Fruit fly (Drosophila melanogaster) whole organism, prepupa: ENCODE results near the gene Drsl6.

Experiments
- Blimp-1 ChIP-seq: fragments of 200-800 bp; sonication (Bioruptor generic); optimal IDR thresholded peaks from 3 replicates; lab custom pipeline; 2017; ENCODE audit warnings: missing biosample characterization, missing genetic modification characterization, mild to moderate bottlenecking, moderate library complexity, missing genetic modification reagents
- CG11762 ChIP-seq: fragments of 200-800 bp; sonication (Bioruptor generic); optimal IDR thresholded peaks from 3 replicates; lab custom pipeline; 2016; ENCODE audit warnings: missing biosample characterization, missing genetic modification characterization; ENCODE audit not compliant: insufficient read depth
- CG3032 ChIP-seq: fragments of 200-800 bp; optimal IDR thresholded peaks from 2 replicates; lab custom pipeline; 2019; ENCODE audit warnings: missing biosample characterization, mild to moderate bottlenecking, missing genetic modification characterization, moderate library complexity
- CG31627 ChIP-seq: fragments of 200-800 bp; sonication (Bioruptor generic); optimal IDR thresholded peaks from 3 replicates; lab custom pipeline; 2016; ENCODE audit warnings: missing biosample characterization, missing genetic modification characterization
- CG3919 ChIP-seq: fragments of 200-800 bp; sonication (Bioruptor generic); optimal IDR thresholded peaks from 3 replicates; lab custom pipeline; 2016; ENCODE audit warnings: missing biosample characterization, missing genetic modification characterization
- CG4318 ChIP-seq: fragments of 200-800 bp; sonication (Bioruptor generic); optimal IDR thresholded peaks from 3 replicates; lab custom pipeline; 2017; ENCODE audit warnings: missing biosample characterization, mild to moderate bottlenecking, missing genetic modification characterization
- CG6276 ChIP-seq: fragments of 200-800 bp; sonication (Bioruptor generic); optimal IDR thresholded peaks from 2 replicates; lab custom pipeline; 2017; ENCODE audit warnings: missing biosample characterization, mild to moderate bottlenecking, missing genetic modification characterization
- CG7368 ChIP-seq: fragments of 200-800 bp; sonication (Bioruptor generic); optimal IDR thresholded peaks from 3 replicates; lab custom pipeline; 2016; ENCODE audit warnings: missing biosample characterization, missing genetic modification characterization
- CG8119 ChIP-seq: fragments of 200-800 bp; sonication (Bioruptor generic); IDR thresholded peaks from 3 replicates; pipeline ENCODE4 v1.3.6; 2022; ENCODE audit warnings: missing biosample characterization, missing genetic modification characterization
- CG8319 ChIP-seq: fragments of 200-800 bp; sonication (Bioruptor generic); optimal IDR thresholded peaks from 3 replicates; lab custom pipeline; 2016; ENCODE audit warnings: missing biosample characterization, missing genetic modification characterization
- CG8632 ChIP-seq: fragments of 200-800 bp; sonication (Bioruptor generic); optimal IDR thresholded peaks from 3 replicates; lab custom pipeline; 2016; ENCODE audit warnings: missing biosample characterization, missing genetic modification characterization
- Eip75B ChIP-seq: fragments of 200-800 bp; sonication (Bioruptor generic); optimal IDR thresholded peaks from 3 replicates; lab custom pipeline; 2016; ENCODE audit warnings: missing biosample characterization, missing genetic modification characterization
- Eip78C ChIP-seq: fragments of 200-800 bp; sonication (Bioruptor generic); peaks from one replicate; lab custom pipeline; 2016; ENCODE audit warnings: missing biosample characterization, missing genetic modification characterization
- Ets21C ChIP-seq: fragments of 200-800 bp; sonication (Bioruptor generic); optimal IDR thresholded peaks from 3 replicates; lab custom pipeline; 2016; ENCODE audit warnings: missing biosample characterization, missing genetic modification characterization
- Gug ChIP-seq: fragments of 200-800 bp; sonication (Bioruptor generic); IDR thresholded peaks from 2 replicates; pipeline ENCODE4 v1.3.6; 2022; ENCODE audit warnings: missing biosample characterization, missing genetic modification characterization
- Hr39 ChIP-seq: fragments of 200-800 bp; sonication (Bioruptor generic); optimal IDR thresholded peaks from 2 replicates; lab custom pipeline; 2016; ENCODE audit warnings: missing biosample characterization, missing genetic modification characterization
- Hr4 ChIP-seq: fragments of 200-800 bp; sonication (Bioruptor generic); optimal IDR thresholded peaks from 3 replicates; lab custom pipeline; 2016; ENCODE audit warnings: missing biosample characterization, missing genetic modification characterization
- Met ChIP-seq: fragments of 200-800 bp; sonication (Bioruptor generic); optimal IDR thresholded peaks from 3 replicates; lab custom pipeline; 2016; ENCODE audit warnings: missing biosample characterization, missing genetic modification characterization
- Smox ChIP-seq: fragments of 200-800 bp; sonication (Bioruptor generic); optimal IDR thresholded peaks from 3 replicates; lab custom pipeline; 2016; ENCODE audit warnings: missing biosample characterization, missing genetic modification characterization
- Sox14 ChIP-seq: fragments of 200-800 bp; sonication (Bioruptor generic); optimal IDR thresholded peaks from 3 replicates; lab custom pipeline; 2016; ENCODE audit warnings: missing biosample characterization, missing genetic modification characterization
- acj6 ChIP-seq: fragments of 200-800 bp; sonication (Bioruptor generic); optimal IDR thresholded peaks from 3 replicates; lab custom pipeline; 2016; ENCODE audit warnings: missing biosample characterization, missing genetic modification characterization
- cyc ChIP-seq: fragments of 200-800 bp; sonication (Bioruptor generic); optimal IDR thresholded peaks from 3 replicates; lab custom pipeline; 2016; ENCODE audit warnings: missing biosample characterization, missing genetic modification characterization
- dac ChIP-seq: fragments of 200-800 bp; sonication (Bioruptor generic); optimal IDR thresholded peaks from 2 replicates; lab custom pipeline; 2017; ENCODE audit warnings: missing biosample characterization, mild to moderate bottlenecking, missing genetic modification characterization
- dsx ChIP-seq: fragments of 200-800 bp; optimal IDR thresholded peaks from 3 replicates; lab custom pipeline; 2019; ENCODE audit warnings: missing biosample characterization, mild to moderate bottlenecking, missing genetic modification characterization, moderate library complexity; ENCODE audit not compliant: poor library complexity, severe bottlenecking
- esn ChIP-seq: fragments of 200-800 bp; sonication (Bioruptor generic); optimal IDR thresholded peaks from 2 replicates; lab custom pipeline; 2016; ENCODE audit warnings: missing biosample characterization, mild to moderate bottlenecking, missing genetic modification characterization, moderate library complexity
- fd85E ChIP-seq: fragments of 200-800 bp; sonication (Bioruptor generic); optimal IDR thresholded peaks from 3 replicates; lab custom pipeline; 2016; ENCODE audit warnings: missing biosample characterization, missing genetic modification characterization
- fkh ChIP-seq: fragments of 200-800 bp; sonication (Bioruptor generic); optimal IDR thresholded peaks from 3 replicates; lab custom pipeline; 2017; ENCODE audit warnings: missing biosample characterization, mild to moderate bottlenecking, missing genetic modification characterization, moderate library complexity
- lz ChIP-seq: fragments of 200-800 bp; sonication (Bioruptor generic); optimal IDR thresholded peaks from 3 replicates; lab custom pipeline; 2016; ENCODE audit warnings: missing biosample characterization, missing genetic modification characterization
- spab ChIP-seq: fragments of 200-800 bp; sonication (Bioruptor generic); optimal IDR thresholded peaks from 2 replicates; lab custom pipeline; 2017; ENCODE audit warnings: missing biosample characterization, mild to moderate bottlenecking, missing genetic modification characterization, missing genetic modification reagents
- ss ChIP-seq, 2 experiments: fragments of 200-800 bp; sonication (Bioruptor generic); optimal IDR thresholded peaks; 2 replicates in 1 of 2; 3 replicates in 1 of 2; lab custom pipeline; 2017 to 2018; ENCODE audit warnings: mild to moderate bottlenecking in 2 of 2, missing biosample characterization in 2 of 2, missing genetic modification characterization in 2 of 2, moderate library complexity in 1 of 2
- svp ChIP-seq: fragments of 200-800 bp; sonication (Bioruptor generic); peaks from one replicate; lab custom pipeline; 2016; ENCODE audit warnings: missing biosample characterization, missing genetic modification characterization
- topi ChIP-seq: fragments of 200-800 bp; sonication (Bioruptor generic); optimal IDR thresholded peaks from 3 replicates; lab custom pipeline; 2016; ENCODE audit warnings: missing biosample characterization, missing genetic modification characterization

Drsl6 gene

DNA sequence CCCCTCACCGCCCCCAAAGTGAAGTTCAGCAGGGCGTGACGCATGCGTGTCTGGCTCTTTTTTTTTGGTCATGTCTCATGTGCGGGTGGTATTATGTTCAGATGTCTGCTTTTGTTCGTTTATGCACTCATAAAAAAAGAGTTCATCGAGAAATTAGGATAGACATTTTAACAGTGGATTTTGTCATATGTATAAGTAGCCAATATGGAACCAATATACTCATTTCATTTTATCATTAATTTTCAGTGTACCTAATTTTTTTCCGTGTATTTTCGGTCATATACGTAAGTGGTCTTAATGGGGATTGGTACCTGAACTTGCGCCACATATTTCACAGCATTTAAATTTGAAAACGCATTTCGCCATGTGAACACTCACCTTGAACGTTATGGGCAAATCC, 35.9 kb downstream of the Drsl6 start (continued):
- peak; percentile 78 for TF ChIP-seq cyc (GFP tag; lab: Kevin White, UChicago)
- no peak for TF ChIP-seq CG3032 (tag; lab: Kevin White, UChicago)
- no peak for TF ChIP-seq spab (GFP tag; lab: Kevin White, UChicago)
- peak; percentile 13 for TF ChIP-seq Sox14 (GFP tag; lab: Kevin White, UChicago)
- no peak for TF ChIP-seq CG8632 (GFP tag; lab: Kevin White, UChicago)
- no peak for TF ChIP-seq fkh (GFP tag; lab: Kevin White, UChicago)
- TF ChIP-seq topi, result peak; percentile 77
- peak; percentile 35 for TF ChIP-seq Ets21C (GFP tag; lab: Kevin White, UChicago)
- TF ChIP-seq lz, result peak; percentile 67
- peak; percentile 13 for TF ChIP-seq acj6 (GFP tag; lab: Kevin White, UChicago)
- TF ChIP-seq ss (GFP tag; optimal IDR thresholded peaks at IDR 0.05; lab: Kevin White, UChicago), result no peak
- no peak for TF ChIP-seq fd85E (GFP tag; lab: Kevin White, UChicago)
- TF ChIP-seq CG8119 (GFP tag; lab: Robert Waterston, UW), result peak; percentile 72
- peak; percentile 14 for TF ChIP-seq CG11762 (GFP tag; lab: Kevin White, UChicago)
- TF ChIP-seq Hr4 (GFP tag; lab: Kevin White, UChicago), result peak; percentile 53
- TF ChIP-seq Met (GFP tag; lab: Kevin White, UChicago), result peak; percentile 62
- TF ChIP-seq CG6276, result peak; percentile 31
- TF ChIP-seq Hr39, result peak; percentile 59
- TF ChIP-seq esn (GFP tag; lab: Kevin White, UChicago), result peak; percentile 71
- no peak for TF ChIP-seq Eip75B (GFP tag; lab: Kevin White, UChicago)
- no peak for TF ChIP-seq CG8319 (GFP tag; lab: Kevin White, UChicago)
- TF ChIP-seq CG31627 (GFP tag; lab: Kevin White, UChicago), result peak; percentile 59
- TF ChIP-seq Gug, result no peak
- TF ChIP-seq dsx (GFP tag; lab: Kevin White, UChicago), result no peak
- peak; percentile 69 for TF ChIP-seq Eip78C
- TF ChIP-seq dac (GFP tag; lab: Kevin White, UChicago), result no peak
- peak; percentile 42 for TF ChIP-seq CG7368 (GFP tag; lab: Kevin White, UChicago)
- peak; percentile 12 for TF ChIP-seq Blimp-1 (GFP tag; lab: Kevin White, UChicago)

DNA sequence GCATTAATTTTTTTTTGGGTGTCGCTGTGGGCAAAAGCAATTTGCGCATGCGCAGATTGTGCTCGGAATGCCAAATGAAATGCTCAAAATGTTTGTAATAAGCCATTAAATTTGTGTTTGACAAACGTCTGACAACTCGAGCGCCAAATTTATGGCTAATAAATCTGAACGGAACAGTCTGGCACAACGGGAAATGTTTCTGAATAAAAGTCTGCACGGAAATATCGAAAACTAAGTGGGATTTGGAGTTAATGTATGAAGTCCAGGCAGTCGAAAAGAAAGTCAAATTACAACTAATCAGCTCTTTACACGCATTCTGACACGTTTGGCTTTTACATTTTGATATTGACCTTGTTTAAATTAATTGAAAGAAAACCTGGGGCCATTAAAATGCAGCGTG, 45.1 kb downstream of the Drsl6 start, which contains the start of gene CG12009:
Gene CG12009 (plus strand): TSS at position 301 of the 400 bp plus-strand sequence.
- TF ChIP-seq Hr39, result no peak
- no peak for TF ChIP-seq CG4318
- no peak for TF ChIP-seq Smox (GFP tag; lab: Kevin White, UChicago)
- TF ChIP-seq spab (GFP tag; lab: Kevin White, UChicago), result no peak

DNA sequence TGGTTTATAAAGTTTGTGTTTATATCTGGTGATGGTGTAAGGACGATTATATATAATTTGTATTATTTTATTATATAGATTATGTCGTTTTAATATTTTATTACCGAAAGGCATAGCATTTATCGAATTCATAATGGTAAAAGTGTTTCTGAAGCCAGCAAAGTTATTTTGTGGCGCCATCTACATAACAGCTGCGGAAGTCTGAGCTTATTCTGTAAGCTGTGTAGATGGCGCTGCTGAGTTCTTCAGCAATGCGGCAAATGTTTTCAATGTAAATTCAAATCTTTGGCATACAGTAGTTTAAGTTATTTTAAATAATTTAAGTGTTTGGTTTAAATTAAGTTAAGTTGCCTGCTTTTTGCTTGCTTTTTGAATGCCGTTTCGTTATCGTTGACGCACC, 47.8 kb downstream of the Drsl6 start:
- peak; percentile 5 for TF ChIP-seq svp (GFP tag; lab: Kevin White, UChicago)
- peak; percentile 24 for TF ChIP-seq cyc (GFP tag; lab: Kevin White, UChicago)
- TF ChIP-seq Smox (GFP tag; lab: Kevin White, UChicago), result no peak
- peak; percentile 48 for TF ChIP-seq Eip78C
- TF ChIP-seq CG3919 (GFP tag; lab: Kevin White, UChicago), result peak; percentile 28
- TF ChIP-seq, all 60 proteins: peak for 4
